Worm (Caenorhabditis elegans) whole organism, L4/young adult: ENCODE results near the gene T05A7.11.

Source experiments
- W03F9.2 ChIP-seq: fragments of 150-350 bp; optimal IDR thresholded peaks from 2 replicates; lab custom pipeline; 2014; ENCODE audit warnings: missing biosample characterization, missing genetic modification characterization
- dao-5 ChIP-seq: sonication (generic microtip); optimal IDR thresholded peaks from 2 replicates; lab custom pipeline; 2016; ENCODE audit warnings: missing genotype, missing genetic modification characterization, moderate library complexity, missing compliant biosample characterization
- him-1 ChIP-seq: sonication (generic microtip); optimal IDR thresholded peaks from 2 replicates; lab custom pipeline; 2016; ENCODE audit warnings: missing genotype, missing genetic modification reagents, missing genetic modification characterization, missing compliant biosample characterization

The T05A7.11 gene

DNA sequence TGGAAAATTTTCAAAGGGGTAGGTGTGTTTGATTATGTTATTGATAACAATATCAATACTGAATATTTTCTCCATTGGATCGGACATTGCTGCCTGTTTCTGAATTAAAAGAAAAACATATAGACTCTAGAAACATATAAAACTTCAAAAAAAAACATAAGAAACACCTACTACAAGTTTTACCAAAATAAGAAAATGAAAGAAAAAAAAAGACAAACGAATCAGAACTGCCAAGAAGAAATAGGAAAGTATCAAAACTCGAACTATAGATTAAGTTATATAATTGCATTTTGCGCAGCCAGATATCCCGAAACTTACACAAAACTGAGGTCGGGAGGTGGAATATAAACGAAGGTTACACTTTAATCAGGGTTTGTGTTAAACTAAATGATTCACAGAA, at the start of gene T05A7.11:
TSS of gene T05A7.11 (minus strand) at position 101 of the 400 bp plus-strand sequence.
- TF ChIP-seq W03F9.2 (tag; lab: Kevin White, UChicago) (no peak), dao-5 (tag; lab: Kevin White, UChicago) (no peak), him-1 (no peak)

- TF ChIP-seq dao-5 (tag; lab: Kevin White, UChicago) (no peak), W03F9.2 (tag; lab: Kevin White, UChicago) (no peak), him-1 (no peak)
Measured at ce11 chrII:4710813-4711212, 45.6 kb upstream of the T05A7.11 start.

DNA sequence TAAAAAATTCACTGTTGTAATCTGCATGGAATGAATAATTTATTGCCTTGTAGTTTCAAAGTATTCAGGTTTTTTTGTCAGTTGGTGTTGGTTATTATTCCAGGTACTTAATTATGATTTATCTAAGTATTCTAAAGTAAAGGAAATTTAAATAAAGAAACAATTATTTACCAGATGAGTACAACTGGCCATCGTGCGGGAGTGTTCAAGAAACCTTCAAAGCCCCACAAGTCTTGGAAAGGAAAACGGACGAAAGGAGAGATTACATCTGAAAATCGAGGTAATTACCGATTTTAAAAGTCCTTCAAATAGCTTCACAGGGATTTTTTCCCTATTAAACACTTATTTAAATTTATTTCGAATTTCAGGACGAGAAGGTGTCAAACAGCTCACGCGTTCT, 44.9 kb upstream of the T05A7.11 start, which contains the start of gene tag-151:
TSS of gene tag-151 (plus strand) at position 158 of the 400 bp plus-strand sequence.
- TF ChIP-seq him-1, result no peak
- TF ChIP-seq W03F9.2 (tag; lab: Kevin White, UChicago), result no peak
- no peak for TF ChIP-seq dao-5 (tag; lab: Kevin White, UChicago)

- no peak for TF ChIP-seq him-1
- peak; percentile 88 for TF ChIP-seq W03F9.2 (tag; lab: Kevin White, UChicago)
Measured at ce11 chrII:4706359-4706871, 41.2 kb upstream of the T05A7.11 start, which contains the start of the genes F10G7.9 and tsn-1. Gene F10G7.9 (minus strand): TSS chrII:4706485. Gene tsn-1 (plus strand): TSS chrII:4706821.

ce11 chrII:4703011-4703410, 37.8 kb upstream of the T05A7.11 start:
- TF ChIP-seq him-1 (no peak), W03F9.2 (tag; lab: Kevin White, UChicago) (no peak), dao-5 (tag; lab: Kevin White, UChicago) (no peak)

DNA sequence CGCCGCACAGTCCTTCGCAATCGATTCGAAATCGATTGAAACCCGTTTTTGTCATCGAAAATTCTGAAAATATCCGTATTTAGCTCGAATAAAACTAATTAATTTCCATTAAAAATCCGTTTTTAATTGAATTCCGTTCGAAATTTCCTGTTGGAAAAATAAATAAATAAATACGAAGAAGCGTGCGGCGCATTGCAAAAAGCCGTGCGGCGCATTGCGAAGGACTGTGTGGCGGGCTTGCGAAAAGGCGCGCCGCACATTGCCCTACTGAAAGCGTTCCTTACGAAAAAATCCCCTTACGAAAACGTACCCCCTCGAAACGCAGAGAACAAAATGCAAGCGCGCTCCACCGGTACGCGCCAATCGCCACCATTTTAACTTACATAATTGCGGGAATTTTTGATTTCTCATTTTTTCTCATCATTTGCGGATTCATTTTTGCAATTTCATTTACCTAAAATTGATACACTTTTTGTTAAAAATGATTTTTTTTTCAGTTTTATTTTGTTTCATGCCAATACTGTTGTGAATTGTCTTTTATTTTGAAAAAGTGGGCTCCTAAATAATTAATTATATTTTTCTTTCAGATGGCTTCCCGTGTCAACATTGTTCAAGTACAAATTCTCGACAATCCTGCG, 36.3 kb upstream of the T05A7.11 start, which contains the start of gene unc-85:
TSS of gene unc-85 (plus strand) at position 588 of the 638 bp plus-strand sequence.
- TF ChIP-seq him-1, result peak; percentile 34
- peak; percentile 8 for TF ChIP-seq W03F9.2 (tag; lab: Kevin White, UChicago)

ce11 chrII:4698266-4698771, 33.1 kb upstream of the T05A7.11 start, which contains the start of the genes rpn-5 and scc-1:
Gene rpn-5 (minus strand): TSS chrII:4698427.
Gene scc-1 (plus strand): TSS chrII:4698721.
- TF ChIP-seq him-1, result no peak
- TF ChIP-seq W03F9.2 (tag; lab: Kevin White, UChicago), result peak; percentile 61
- TF ChIP-seq dao-5 (tag; lab: Kevin White, UChicago), result no peak

DNA sequence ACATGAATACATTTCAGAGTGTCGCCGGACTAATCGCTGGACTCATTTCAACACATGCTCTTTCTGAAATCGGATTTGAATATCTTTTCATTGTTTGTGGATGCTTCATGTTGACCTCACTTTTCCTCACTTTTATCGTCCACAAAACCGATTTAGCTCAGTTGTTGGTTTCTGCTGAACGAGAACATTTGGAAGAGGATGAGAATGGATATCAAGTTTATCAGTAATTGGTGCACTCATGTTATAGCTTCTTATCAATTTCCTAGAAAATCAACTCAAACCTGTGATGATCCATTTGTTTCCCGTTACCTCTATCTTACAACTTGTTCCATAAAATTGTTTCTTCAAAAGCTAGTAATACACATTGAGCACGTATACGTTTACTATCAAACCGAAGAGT, 30.8 kb upstream of the T05A7.11 start:
- no peak for TF ChIP-seq W03F9.2 (tag; lab: Kevin White, UChicago)

ce11 chrII:4693129-4693528, 27.9 kb upstream of the T05A7.11 start, which contains the start of gene F10G7.5:
Gene F10G7.5 (plus strand): TSS chrII:4693414.
- TF ChIP-seq dao-5 (tag; lab: Kevin White, UChicago) (no peak), him-1 (no peak), W03F9.2 (tag; lab: Kevin White, UChicago) (no peak)

- TF ChIP-seq him-1 (no peak), W03F9.2 (tag; lab: Kevin White, UChicago) (no peak), dao-5 (tag; lab: Kevin White, UChicago) (no peak)
Measured at ce11 chrII:4689477-4689876, 24.2 kb upstream of the T05A7.11 start, which contains the start of gene F10G7.12. Gene F10G7.12 (plus strand): TSS chrII:4689777.

DNA sequence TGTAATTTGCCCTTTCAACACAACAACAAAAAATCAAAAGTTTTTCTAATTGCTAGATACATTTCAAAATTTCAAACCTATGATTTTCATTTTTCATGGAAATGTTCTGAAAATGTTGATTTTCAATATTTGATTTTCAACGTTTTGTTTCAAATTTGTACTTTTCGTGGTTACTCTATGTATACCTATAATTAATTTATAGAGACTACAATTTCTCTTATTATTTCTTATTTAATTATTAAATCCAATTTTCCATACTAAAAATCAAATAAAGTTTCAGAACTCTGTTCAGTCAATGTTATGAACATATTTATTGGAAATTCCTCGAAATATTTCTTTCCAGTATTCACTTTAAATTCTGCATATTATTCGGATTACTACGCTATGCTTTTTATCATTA, 21.7 kb upstream of the T05A7.11 start, which contains the start of gene sre-39:
TSS of gene sre-39 (plus strand) at position 301 of the 400 bp plus-strand sequence.
- TF ChIP-seq W03F9.2 (tag; lab: Kevin White, UChicago), result no peak
- no peak for TF ChIP-seq him-1
- TF ChIP-seq dao-5 (tag; lab: Kevin White, UChicago), result no peak

- TF ChIP-seq dao-5 (tag; lab: Kevin White, UChicago) (no peak), him-1 (no peak), W03F9.2 (tag; lab: Kevin White, UChicago) (no peak)
Measured at ce11 chrII:4684852-4685251, 19.6 kb upstream of the T05A7.11 start.

DNA sequence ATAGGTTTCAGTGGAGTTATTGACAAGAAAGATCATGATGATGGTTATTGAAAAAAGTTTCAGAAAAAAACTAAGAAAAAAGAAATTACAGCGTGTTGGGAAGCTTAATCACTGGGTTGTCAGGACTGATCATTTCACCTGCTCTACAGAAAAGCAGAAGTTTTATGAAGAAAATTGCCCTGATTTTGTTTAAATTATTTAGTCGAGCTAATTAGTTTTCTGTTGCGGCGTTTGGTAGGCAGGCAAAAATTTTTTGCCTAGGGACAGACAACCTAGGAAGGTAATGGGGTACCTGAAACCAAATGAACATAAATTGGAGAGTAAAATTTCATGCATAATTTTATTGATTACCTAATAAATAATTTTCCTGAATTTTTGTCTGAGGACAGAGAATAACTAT, 18.4 kb upstream of the T05A7.11 start, which contains the start of gene sre-40:
TSS of gene sre-40 (minus strand) at position 101 of the 400 bp plus-strand sequence.
- TF ChIP-seq him-1, result no peak
- no peak for TF ChIP-seq dao-5 (tag; lab: Kevin White, UChicago)
- no peak for TF ChIP-seq W03F9.2 (tag; lab: Kevin White, UChicago)

DNA sequence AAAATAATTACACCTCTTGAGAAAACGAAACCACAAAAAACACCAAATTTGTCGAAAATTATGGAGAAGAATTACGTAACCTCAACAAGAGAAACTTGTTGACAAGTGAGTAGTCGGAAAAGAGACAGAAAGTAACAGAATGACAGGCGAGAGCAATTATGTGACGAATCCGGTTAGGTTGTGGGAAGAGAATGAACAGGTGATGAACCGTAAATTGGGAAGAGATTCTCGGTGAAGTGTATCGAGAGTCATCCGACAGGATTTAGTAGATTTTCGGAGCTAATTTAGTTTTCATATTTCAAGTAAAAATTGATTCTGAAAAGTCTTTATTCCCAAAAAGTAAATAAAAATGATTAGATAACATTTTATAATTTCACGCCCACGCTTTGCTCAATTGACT, 16.1 kb upstream of the T05A7.11 start, which contains the start of gene T05A7.7:
TSS of gene T05A7.7 (minus strand) at position 101 of the 400 bp plus-strand sequence.
- TF ChIP-seq dao-5 (tag; lab: Kevin White, UChicago) (no peak), him-1 (no peak), W03F9.2 (tag; lab: Kevin White, UChicago) (no peak)
